Fruit fly (Drosophila melanogaster): Measurements from ENCODE around the gene CG4408.
A peak's percentile ranks its signal among the peaks of the same experiment; 100 is the strongest.

CG4408 gene

DNA sequence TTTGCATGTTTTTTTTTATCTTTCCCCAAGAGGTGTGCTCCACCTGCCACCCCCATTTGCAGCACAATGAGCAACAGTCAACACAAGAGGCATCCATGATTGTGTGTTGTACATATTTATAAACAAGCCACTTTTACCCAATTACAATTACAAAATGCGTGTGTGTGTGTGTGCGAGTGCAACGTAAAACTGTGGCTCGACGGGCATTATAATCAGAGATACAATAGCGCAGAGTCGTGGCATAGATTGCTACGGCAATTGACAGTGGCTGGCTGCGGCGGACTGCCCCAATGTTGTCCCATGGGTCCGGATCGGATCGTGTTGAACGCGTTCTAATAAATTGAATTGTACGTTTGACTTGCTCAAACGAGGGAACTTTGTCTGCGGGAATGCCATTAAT lies 25.1 kb downstream of the CG4408 start (continued):
- peak; percentile 41 for TF ChIP-seq sd (tag; optimal IDR thresholded peaks at IDR 0.05)
- no peak for TF ChIP-seq zen2 (GFP tag; IDR thresholded peaks at IDR 0.05; ENCODE audit: partially characterized antibody)
- TF ChIP-seq Sox102F (GFP tag; optimal IDR thresholded peaks at IDR 0.05) = no peak
- peak; percentile 26 for TF ChIP-seq sens (GFP tag)
- TF ChIP-seq CG34422 (GFP tag; IDR thresholded peaks at IDR 0.05) = no peak
- no peak for TF ChIP-seq HHEX (GFP tag; optimal IDR thresholded peaks at IDR 0.05)
- no peak for TF ChIP-seq gcm2 (GFP tag; optimal IDR thresholded peaks at IDR 0.05)
- TF ChIP-seq trh (GFP tag; optimal IDR thresholded peaks at IDR 0.05) = no peak
- no peak for TF ChIP-seq CG1603 (tag; optimal IDR thresholded peaks at IDR 0.05)
- TF ChIP-seq lmd (GFP tag; IDR thresholded peaks at IDR 0.05) = no peak
- TF ChIP-seq CG2199 (GFP tag; IDR thresholded peaks at IDR 0.05) = peak; percentile 81; the same call in 1 of the 3 replicates
- no peak for TF ChIP-seq CG4404 (GFP tag; IDR thresholded peaks at IDR 0.05)
- 0 out of 2 replicates have a peak, but pooled peaks have one; percentile 14 for TF ChIP-seq CG10321 (GFP tag; IDR thresholded peaks at IDR 0.05)
- no peak for TF ChIP-seq Poxn (GFP tag; IDR thresholded peaks at IDR 0.05)
- no peak for TF ChIP-seq Dll (GFP tag; IDR thresholded peaks at IDR 0.05; ENCODE audit: partially characterized antibody)
- no peak for TF ChIP-seq gem (tag; optimal IDR thresholded peaks at IDR 0.05)
- TF ChIP-seq CG12942 (GFP tag; optimal IDR thresholded peaks at IDR 0.05) = no peak
- no peak for TF ChIP-seq Hsf (GFP tag; optimal IDR thresholded peaks at IDR 0.05)
- TF ChIP-seq knrl (GFP tag; IDR thresholded peaks at IDR 0.05; ENCODE audit: partially characterized antibody) = no peak
- TF ChIP-seq CrebB (tag; optimal IDR thresholded peaks at IDR 0.05) = no peak
- no peak for TF ChIP-seq CG14667 (GFP tag; IDR thresholded peaks at IDR 0.05)
- TF ChIP-seq H2.0 (GFP tag; IDR thresholded peaks at IDR 0.05) = no peak
- TF ChIP-seq lov (optimal IDR thresholded peaks at IDR 0.05) = no peak
- no peak for TF ChIP-seq lov (GFP tag; IDR thresholded peaks at IDR 0.05)
- TF ChIP-seq stwl (tag; optimal IDR thresholded peaks at IDR 0.05) = no peak
- peak; percentile 21 for TF ChIP-seq CG10543 (GFP tag; optimal IDR thresholded peaks at IDR 0.05)
- no peak for TF ChIP-seq CG9932 (GFP tag; IDR thresholded peaks at IDR 0.05)
- TF ChIP-seq CG10366 (GFP tag; IDR thresholded peaks at IDR 0.05) = no peak
- peak; percentile 11 for TF ChIP-seq CG8281 (tag; optimal IDR thresholded peaks at IDR 0.05)
- no peak for TF ChIP-seq Fer2 (tag; optimal IDR thresholded peaks at IDR 0.05)
- TF ChIP-seq Hmx (GFP tag; optimal IDR thresholded peaks at IDR 0.05) = no peak
- TF ChIP-seq Sox100B (GFP tag; optimal IDR thresholded peaks at IDR 0.05) = no peak
- TF ChIP-seq chinmo (GFP tag; IDR thresholded peaks at IDR 0.05; ENCODE audit: partially characterized antibody) = 0 out of 4 replicates have a peak, but pooled peaks have one; percentile 5
- 0 out of 2 replicates have a peak, but pooled peaks have one; percentile 20 for TF ChIP-seq CG1024 (GFP tag; IDR thresholded peaks at IDR 0.05)
- TF ChIP-seq CG8944 (GFP tag; optimal IDR thresholded peaks at IDR 0.05) = no peak
- no peak for TF ChIP-seq CG9609 (GFP tag; optimal IDR thresholded peaks at IDR 0.05)
- no peak for TF ChIP-seq Ravus (GFP tag; IDR thresholded peaks at IDR 0.05)
- TF ChIP-seq cg (GFP tag; optimal IDR thresholded peaks at IDR 0.05) = peak; percentile 53

DNA sequence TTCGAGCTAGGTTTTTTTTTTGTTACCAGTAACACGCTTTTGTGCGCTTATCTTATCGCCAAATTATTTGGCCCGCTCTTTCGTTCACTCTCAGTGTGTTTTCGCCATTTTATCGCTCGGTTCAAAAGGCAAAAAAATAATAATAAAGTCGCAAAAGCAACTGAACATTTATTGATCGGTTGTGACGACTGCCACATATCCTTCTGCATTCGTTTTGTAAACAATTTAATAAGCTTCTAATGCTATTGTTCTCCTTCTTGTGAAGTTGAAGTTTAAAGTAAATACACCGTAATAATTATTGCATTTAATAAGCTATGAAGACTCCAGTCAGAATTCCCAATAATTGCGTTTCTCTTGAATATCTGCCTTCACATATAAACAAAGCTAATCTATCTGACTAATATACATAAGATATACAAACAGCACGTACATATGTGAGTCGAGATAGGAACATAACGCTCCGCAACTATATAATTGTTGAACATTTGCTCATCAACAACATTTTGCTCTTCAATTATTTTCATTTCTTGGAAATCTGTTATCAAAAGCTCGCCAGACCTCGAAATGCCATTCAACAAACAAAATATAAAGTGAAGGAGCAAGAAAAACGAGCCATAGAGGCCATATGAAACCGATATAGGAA lies 26.1 kb downstream of the CG4408 start:
- TF ChIP-seq Atf6 (GFP tag; IDR thresholded peaks at IDR 0.05) = peak; percentile 46
- no peak for TF ChIP-seq Bgb (GFP tag; IDR thresholded peaks at IDR 0.05; ENCODE audit: partially characterized antibody)
- peak; percentile 38 for TF ChIP-seq Hmr (GFP tag; optimal IDR thresholded peaks at IDR 0.05)
- peak; percentile 16; the same call in 1 of the 2 replicates for TF ChIP-seq GATAe (GFP tag; conservative IDR thresholded peaks at IDR 0.05)
- no peak for TF ChIP-seq gro (GFP tag; optimal IDR thresholded peaks at IDR 0.05)
- TF ChIP-seq CG9727 (GFP tag; optimal IDR thresholded peaks at IDR 0.05) = peak; percentile 13
- peak; percentile 45 for TF ChIP-seq lilli (GFP tag; optimal IDR thresholded peaks at IDR 0.05)
- no peak for TF ChIP-seq CG10209 (GFP tag; optimal IDR thresholded peaks at IDR 0.05)
- TF ChIP-seq Med (GFP tag) = peak; percentile 73
- peak; percentile 45; the same call in 1 of the 2 replicates for TF ChIP-seq slbo (GFP tag; IDR thresholded peaks at IDR 0.05)
- no peak for TF ChIP-seq p53 (GFP tag; optimal IDR thresholded peaks at IDR 0.05)
- 0 out of 2 replicates have a peak, but pooled peaks have one; percentile 11 for TF ChIP-seq CG9932 (GFP tag; IDR thresholded peaks at IDR 0.05)
- peak; percentile 8 for TF ChIP-seq Meics (GFP tag; optimal IDR thresholded peaks at IDR 0.05)
- no peak for TF ChIP-seq HHEX (GFP tag; optimal IDR thresholded peaks at IDR 0.05)
- TF ChIP-seq CG18599 (GFP tag; optimal IDR thresholded peaks at IDR 0.05) = peak; percentile 65
- peak; percentile 44; the same call in 2 of the 3 replicates for TF ChIP-seq row (GFP tag; IDR thresholded peaks at IDR 0.05)

Measured in whole organism, embryonic.